Fruit fly (Drosophila melanogaster): ENCODE measurements around the gene CG9689.

Gene CG9689

dm6 chrX:9911751-9912150 lies 30.0 kb downstream of the CG9689 start (continued):
- no peak for TF ChIP-seq CG1233 (GFP tag; optimal IDR thresholded peaks at IDR 0.05)
- TF ChIP-seq D (optimal IDR thresholded peaks at IDR 0.05): no peak
- peak; percentile 33 for TF ChIP-seq D (GFP tag; optimal IDR thresholded peaks at IDR 0.05)
- TF ChIP-seq ken (GFP tag; IDR thresholded peaks at IDR 0.05): 0 out of 3 replicates have a peak, but pooled peaks have one; percentile 40
- TF ChIP-seq zf30C (GFP tag; optimal IDR thresholded peaks at IDR 0.05): no peak
- peak; percentile 2 for TF ChIP-seq CG1603 (tag; optimal IDR thresholded peaks at IDR 0.05)
- no peak for TF ChIP-seq CG11398 (GFP tag; optimal IDR thresholded peaks at IDR 0.05)
- no peak for TF ChIP-seq jing (GFP tag; optimal IDR thresholded peaks at IDR 0.05)
- no peak for TF ChIP-seq GATAe (GFP tag; conservative IDR thresholded peaks at IDR 0.05)
- peak; percentile 63 for TF ChIP-seq dmrt99B (tag; optimal IDR thresholded peaks at IDR 0.05)
- no peak for TF ChIP-seq Asciz (GFP tag; optimal IDR thresholded peaks at IDR 0.05)
- peak; percentile 61 for TF ChIP-seq gem (tag; optimal IDR thresholded peaks at IDR 0.05)
- peak; percentile 46; the same call in 1 of the 2 replicates for TF ChIP-seq lmd (GFP tag; IDR thresholded peaks at IDR 0.05)
- no peak for TF ChIP-seq sc (optimal IDR thresholded peaks at IDR 0.05)
- TF ChIP-seq sc (GFP tag; optimal IDR thresholded peaks at IDR 0.05): no peak
- peak; percentile 15 for TF ChIP-seq CG30403 (GFP tag; optimal IDR thresholded peaks at IDR 0.05)
- no peak for TF ChIP-seq Mrtf (GFP tag; IDR thresholded peaks at IDR 0.05)
- no peak for TF ChIP-seq CG12155 (GFP tag; optimal IDR thresholded peaks at IDR 0.05)
- TF ChIP-seq oc (tag; optimal IDR thresholded peaks at IDR 0.05): peak; percentile 13
- peak in 1 of 2 experiments; percentile 64 for TF ChIP-seq Hr78 (GFP tag; optimal IDR thresholded peaks at IDR 0.05)
- TF ChIP-seq CG17359 (tag; optimal IDR thresholded peaks at IDR 0.05): peak; percentile 40
- TF ChIP-seq CG12391 (tag; optimal IDR thresholded peaks at IDR 0.05): peak; percentile 8
- TF ChIP-seq trem (tag; optimal IDR thresholded peaks at IDR 0.05): peak; percentile 12
- no peak for TF ChIP-seq Antp (GFP tag; optimal IDR thresholded peaks at IDR 0.05)
- peak; percentile 1 for TF ChIP-seq HHEX (GFP tag; optimal IDR thresholded peaks at IDR 0.05)
- TF ChIP-seq CG11456 (GFP tag; IDR thresholded peaks at IDR 0.05): no peak
- TF ChIP-seq CG7839 (tag; optimal IDR thresholded peaks at IDR 0.05): peak; percentile 56
- peak; percentile 38 for TF ChIP-seq CG13424 (tag; optimal IDR thresholded peaks at IDR 0.05)
- peak; percentile 13; the same call in 1 of the 2 replicates for TF ChIP-seq E2f2 (GFP tag; IDR thresholded peaks at IDR 0.05)
- peak; percentile 59 for TF ChIP-seq CG2678 (tag; optimal IDR thresholded peaks at IDR 0.05)
- no peak for TF ChIP-seq CG3407 (GFP tag; optimal IDR thresholded peaks at IDR 0.05)
- TF ChIP-seq Abd-B (GFP tag; optimal IDR thresholded peaks at IDR 0.05): peak; percentile 49
- TF ChIP-seq CG11504 (tag; optimal IDR thresholded peaks at IDR 0.05): peak; percentile 68
- 0 out of 3 replicates have a peak, but pooled peaks have one; percentile 30 for TF ChIP-seq row (GFP tag; IDR thresholded peaks at IDR 0.05)
- no peak for TF ChIP-seq dpn (GFP tag; optimal IDR thresholded peaks at IDR 0.05)
- TF ChIP-seq so (GFP tag; IDR thresholded peaks at IDR 0.05): no peak
- TF ChIP-seq bcd (GFP tag; optimal IDR thresholded peaks at IDR 0.05): peak; percentile 13
- peak; percentile 65 for TF ChIP-seq ATbp (GFP tag; optimal IDR thresholded peaks at IDR 0.05)
- peak; percentile 62 for TF ChIP-seq nmo (GFP tag; optimal IDR thresholded peaks at IDR 0.05)
- TF ChIP-seq cad (GFP tag; optimal IDR thresholded peaks at IDR 0.05): no peak
- TF ChIP-seq CG14710 (tag; optimal IDR thresholded peaks at IDR 0.05): peak; percentile 5
- peak; percentile 19 for TF ChIP-seq sqz (GFP tag; optimal IDR thresholded peaks at IDR 0.05)
- TF ChIP-seq CG15601 (tag; optimal IDR thresholded peaks at IDR 0.05): peak; percentile 22
